Fruit fly (Drosophila melanogaster): ENCODE measurements around the gene Nak.

- TF ChIP-seq Clk (GFP tag; optimal IDR thresholded peaks at IDR 0.05) (no peak), CG1620 (GFP tag; optimal IDR thresholded peaks at IDR 0.05) (no peak), cnc (optimal IDR thresholded peaks at IDR 0.05) (no peak), CG7101 (tag; optimal IDR thresholded peaks at IDR 0.05) (no peak), tj (GFP tag; optimal IDR thresholded peaks at IDR 0.05) (no peak), Crg-1 (GFP tag; optimal IDR thresholded peaks at IDR 0.05) (no peak)
Observed at dm6 chr2L:18933867-18934266, 34.7 kb downstream of the Nak start.
